Worm (Caenorhabditis elegans): ENCODE data around the gene K09C8.7.
A peak's percentile ranks its signal among the peaks of the same experiment; 100 is the strongest.

Gene K09C8.7

ce11 chrX:10901766-10902165 lies 49.4 kb downstream of the K09C8.7 start (continued):
- no peak for TF ChIP-seq ztf-11 (tag; optimal IDR thresholded peaks at IDR 0.05)
- TF ChIP-seq Y75B8A.6 (GFP tag; IDR thresholded peaks at IDR 0.05), result no peak
- TF ChIP-seq Y5F2A.4 (GFP tag; optimal IDR thresholded peaks at IDR 0.05), result no peak
- TF ChIP-seq dmd-8 (GFP tag; IDR thresholded peaks at IDR 0.05), result no peak
- TF ChIP-seq cey-2 (tag; optimal IDR thresholded peaks at IDR 0.05; ENCODE audit: borderline replicate concordance, insufficient read depth), result no peak
- no peak for TF ChIP-seq madf-9 (GFP tag; conservative IDR thresholded peaks at IDR 0.05)
- TF ChIP-seq hif-1 (tag; optimal IDR thresholded peaks at IDR 0.05), result no peak
- TF ChIP-seq spr-1 (tag; optimal IDR thresholded peaks at IDR 0.05), result no peak
- TF ChIP-seq rbr-2 (tag; optimal IDR thresholded peaks at IDR 0.05), result no peak
- no peak for TF ChIP-seq arid-1 (GFP tag; conservative IDR thresholded peaks at IDR 0.05)
- no peak for TF ChIP-seq jun-1 (tag; optimal IDR thresholded peaks at IDR 0.05)
- no peak for TF ChIP-seq R02D3.7 (tag; optimal IDR thresholded peaks at IDR 0.05)
- TF ChIP-seq lin-1 (GFP tag; IDR thresholded peaks at IDR 0.05), result peak; percentile 74
- TF ChIP-seq nhr-42 (GFP tag; IDR thresholded peaks at IDR 0.05), result no peak
- no peak for TF ChIP-seq spr-3 (GFP tag; optimal IDR thresholded peaks at IDR 0.05)
- TF ChIP-seq ztf-7 (tag; optimal IDR thresholded peaks at IDR 0.05), result peak; percentile 24
- TF ChIP-seq attf-4 (tag; optimal IDR thresholded peaks at IDR 0.05), result no peak
- TF ChIP-seq unc-39 (tag; optimal IDR thresholded peaks at IDR 0.05), result no peak
- no peak for TF ChIP-seq F26F4.8 (GFP tag; conservative IDR thresholded peaks at IDR 0.05)
- no peak for TF ChIP-seq pha-4 (GFP tag; IDR thresholded peaks at IDR 0.05)
- TF ChIP-seq pha-4 (tag; optimal IDR thresholded peaks at IDR 0.05), result no peak
- TF ChIP-seq ceh-62 (tag; optimal IDR thresholded peaks at IDR 0.05), result no peak
- peak; percentile 78 for TF ChIP-seq nhr-28 (tag; optimal IDR thresholded peaks at IDR 0.05)
- peak; percentile 79 for TF ChIP-seq pqm-1 (tag; optimal IDR thresholded peaks at IDR 0.05)
- TF ChIP-seq skn-1 (tag; optimal IDR thresholded peaks at IDR 0.05), result no peak
- TF ChIP-seq nhr-25 (tag; optimal IDR thresholded peaks at IDR 0.05; ENCODE audit: borderline replicate concordance, insufficient read depth), result no peak
- no peak for TF ChIP-seq duxl-1 (tag; optimal IDR thresholded peaks at IDR 0.05; ENCODE audit: poor library complexity)
- no peak for TF ChIP-seq ceh-82 (tag; optimal IDR thresholded peaks at IDR 0.05)
- TF ChIP-seq lin-13 (GFP tag; optimal IDR thresholded peaks at IDR 0.05), result no peak
- no peak for TF ChIP-seq egl-27 (tag; optimal IDR thresholded peaks at IDR 0.05)
- no peak for TF ChIP-seq daf-19 (GFP tag; conservative IDR thresholded peaks at IDR 0.05)
- no peak for TF ChIP-seq nhr-10 (tag; optimal IDR thresholded peaks at IDR 0.05)
- no peak for TF ChIP-seq mes-2 (tag; optimal IDR thresholded peaks at IDR 0.05; ENCODE audit: poor library complexity, severe bottlenecking)
- TF ChIP-seq F10B5.3 (tag; optimal IDR thresholded peaks at IDR 0.05), result no peak
- TF ChIP-seq lin-29 (GFP tag; IDR thresholded peaks at IDR 0.05), result no peak
- no peak for TF ChIP-seq zag-1 (tag; optimal IDR thresholded peaks at IDR 0.05)
- TF ChIP-seq zfp-2 (tag; optimal IDR thresholded peaks at IDR 0.05), result no peak
- TF ChIP-seq zip-2 (tag; optimal IDR thresholded peaks at IDR 0.05), result peak; percentile 24
- peak; percentile 79 for TF ChIP-seq dmd-6 (GFP tag; IDR thresholded peaks at IDR 0.05)
- TF ChIP-seq lsy-2 (tag; optimal IDR thresholded peaks at IDR 0.05), result no peak
- TF ChIP-seq unc-62 (GFP tag; optimal IDR thresholded peaks at IDR 0.05 in 1 of 2), result peak in 1 of 2 experiments; percentile 66
- no peak for TF ChIP-seq unc-62 (tag; optimal IDR thresholded peaks at IDR 0.05)
- peak; percentile 86 for TF ChIP-seq dve-1 (tag; optimal IDR thresholded peaks at IDR 0.05; ENCODE audit: insufficient read depth)
- TF ChIP-seq nhr-111 (GFP tag; optimal IDR thresholded peaks at IDR 0.05), result no peak
- peak in 1 of 2 experiments; percentile 73 for TF ChIP-seq mdl-1 (tag; optimal IDR thresholded peaks at IDR 0.05)
- no peak for TF ChIP-seq nhr-11 (tag; optimal IDR thresholded peaks at IDR 0.05)
- TF ChIP-seq tra-1 (GFP tag; IDR thresholded peaks at IDR 0.05), result 0 out of 2 replicates have a peak, but pooled peaks have one; percentile 23
- TF ChIP-seq ces-1 (GFP tag; optimal IDR thresholded peaks at IDR 0.05), result no peak
- peak; percentile 43 for TF ChIP-seq nhr-48 (tag; optimal IDR thresholded peaks at IDR 0.05)
